Fruit fly (Drosophila melanogaster): ENCODE data around the gene Cf2.
A peak's percentile ranks its signal among the peaks of the same experiment; 100 is the strongest.

Cf2 gene

dm6 chr2L:4856118-4856517 lies 26.8 kb downstream of the Cf2 start (continued):
- TF ChIP-seq Tbp (GFP tag; optimal IDR thresholded peaks at IDR 0.05) (no peak), ash1 (GFP tag; optimal IDR thresholded peaks at IDR 0.05) (no peak), Ssrp (tag; optimal IDR thresholded peaks at IDR 0.05) (peak; percentile 37), CG4404 (GFP tag; IDR thresholded peaks at IDR 0.05) (peak; percentile 40; the same call in 1 of the 2 replicates), fd96Cb (tag; optimal IDR thresholded peaks at IDR 0.05) (peak; percentile 73), lmd (GFP tag; IDR thresholded peaks at IDR 0.05) (peak; percentile 51), CG13424 (tag; optimal IDR thresholded peaks at IDR 0.05) (peak; percentile 76), Spps (tag; optimal IDR thresholded peaks at IDR 0.05) (peak; percentile 57), luna (GFP tag; optimal IDR thresholded peaks at IDR 0.05) (no peak), run (tag; optimal IDR thresholded peaks at IDR 0.05) (peak; percentile 40), hb (GFP tag; IDR thresholded peaks at IDR 0.05; ENCODE audit: partially characterized antibody) (no peak), seq (GFP tag; IDR thresholded peaks at IDR 0.05) (0 out of 2 replicates have a peak, but pooled peaks have one; percentile 16), ro (GFP tag; IDR thresholded peaks at IDR 0.05) (no peak), CG9437 (GFP tag; optimal IDR thresholded peaks at IDR 0.05) (peak; percentile 50), CG34422 (GFP tag; IDR thresholded peaks at IDR 0.05) (peak; percentile 68), D (optimal IDR thresholded peaks at IDR 0.05) (no peak), D (GFP tag; optimal IDR thresholded peaks at IDR 0.05) (peak; percentile 61), CG11695 (GFP tag; IDR thresholded peaks at IDR 0.05) (peak; percentile 71), yki (optimal IDR thresholded peaks at IDR 0.05) (no peak), CG4328 (GFP tag; optimal IDR thresholded peaks at IDR 0.05) (no peak), da (GFP tag; optimal IDR thresholded peaks at IDR 0.05) (no peak), PHDP (tag; optimal IDR thresholded peaks at IDR 0.05) (peak; percentile 83), odd (GFP tag; optimal IDR thresholded peaks at IDR 0.05) (no peak), zf30C (GFP tag; optimal IDR thresholded peaks at IDR 0.05) (no peak), nerfin-2 (GFP tag; IDR thresholded peaks at IDR 0.05; ENCODE audit: partially characterized antibody) (no peak), CG31365 (tag; optimal IDR thresholded peaks at IDR 0.05) (no peak), emc (GFP tag; optimal IDR thresholded peaks at IDR 0.05) (no peak), org-1 (GFP tag; optimal IDR thresholded peaks at IDR 0.05) (peak; percentile 37), CG2120 (GFP tag; optimal IDR thresholded peaks at IDR 0.05) (peak; percentile 66), CG17186 (GFP tag; optimal IDR thresholded peaks at IDR 0.05) (no peak), CG17328 (GFP tag; IDR thresholded peaks at IDR 0.05) (peak; percentile 74), CG14441 (GFP tag; IDR thresholded peaks at IDR 0.05) (peak; percentile 63), NK7.1 (GFP tag; optimal IDR thresholded peaks at IDR 0.05) (no peak), chinmo (GFP tag; IDR thresholded peaks at IDR 0.05; ENCODE audit: partially characterized antibody) (no peak), CG10959 (GFP tag; IDR thresholded peaks at IDR 0.05) (no peak), CG18262 (tag; optimal IDR thresholded peaks at IDR 0.05) (peak; percentile 82), aop (GFP tag; IDR thresholded peaks at IDR 0.05) (no peak), tup (GFP tag; optimal IDR thresholded peaks at IDR 0.05) (no peak), CG14050 (GFP tag; IDR thresholded peaks at IDR 0.05) (peak; percentile 43; the same call in 1 of the 3 replicates), BtbVII (GFP tag; optimal IDR thresholded peaks at IDR 0.05) (peak; percentile 48), pnt (GFP tag; optimal IDR thresholded peaks at IDR 0.05) (peak; percentile 31), CG2889 (GFP tag; IDR thresholded peaks at IDR 0.05) (peak; percentile 41; the same call in 1 of the 3 replicates), otp (GFP tag; IDR thresholded peaks at IDR 0.05) (peak; percentile 65; the same call in 2 of the 3 replicates), eve (GFP tag; optimal IDR thresholded peaks at IDR 0.05) (no peak), Dad (GFP tag; optimal IDR thresholded peaks at IDR 0.05) (no peak), Dref (GFP tag; IDR thresholded peaks at IDR 0.05) (no peak), croc (GFP tag; conservative IDR thresholded peaks at IDR 0.05) (peak; percentile 42; the same call in 2 of the 3 replicates), Usf (GFP tag; optimal IDR thresholded peaks at IDR 0.05) (no peak), HHEX (GFP tag; optimal IDR thresholded peaks at IDR 0.05) (peak; percentile 58), hth (optimal IDR thresholded peaks at IDR 0.05) (no peak), z (GFP tag; IDR thresholded peaks at IDR 0.05) (no peak), CG4617 (GFP tag; optimal IDR thresholded peaks at IDR 0.05; ENCODE audit: borderline replicate concordance) (no peak), CG7963 (GFP tag; IDR thresholded peaks at IDR 0.05; ENCODE audit: partially characterized antibody) (no peak)
